Fruit fly (Drosophila melanogaster): ENCODE measurements around the gene Ucp4C.

Ucp4C gene

DNA sequence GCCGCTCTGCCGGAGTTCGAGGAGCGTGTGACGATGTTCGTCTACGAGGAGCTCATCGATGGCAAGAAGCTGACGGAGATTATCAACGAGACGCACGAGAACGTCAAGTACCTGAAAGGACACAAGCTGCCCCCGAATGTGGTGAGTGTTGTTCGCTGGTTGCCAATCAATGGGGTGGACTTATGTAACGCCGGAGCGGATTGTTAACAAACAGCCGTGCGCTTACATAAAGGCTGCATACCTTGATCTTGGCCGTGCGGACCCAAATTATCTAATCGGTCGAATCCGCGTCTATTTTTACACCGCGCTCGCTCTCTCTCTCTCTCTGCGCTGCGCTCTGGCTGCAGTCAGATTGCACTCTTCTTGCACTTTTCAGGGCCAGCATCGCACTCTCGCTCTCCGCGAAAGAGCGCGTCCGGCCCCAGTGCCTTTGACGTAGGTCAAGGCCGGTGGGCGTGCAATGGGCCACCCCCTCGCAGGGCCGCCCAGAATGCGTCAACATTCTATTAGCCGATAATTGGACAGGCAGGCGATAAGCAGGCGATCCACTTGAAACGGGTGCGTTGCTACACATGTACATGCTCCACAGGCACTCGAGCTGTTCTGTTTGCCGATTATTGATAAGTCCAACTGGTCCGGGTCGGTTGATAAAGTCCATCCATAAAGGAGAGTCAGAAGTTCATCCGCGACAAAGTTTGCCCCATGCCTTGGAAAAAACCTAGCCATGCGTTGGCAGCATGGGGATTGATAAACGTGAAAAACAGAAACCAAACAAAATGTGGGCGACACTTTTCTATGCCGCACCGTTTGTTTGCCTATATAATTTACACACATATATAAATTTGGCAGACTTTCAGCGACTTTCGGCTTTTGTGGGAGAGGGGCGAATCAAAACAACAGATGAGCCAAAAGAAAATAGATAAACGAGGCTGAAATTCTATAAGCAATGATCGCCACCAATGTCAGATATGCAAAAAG lies 23.8 kb upstream of the Ucp4C start:
- no peak for TF ChIP-seq CG9948 (tag; optimal IDR thresholded peaks at IDR 0.05)
- TF ChIP-seq CG14655 (GFP tag; optimal IDR thresholded peaks at IDR 0.05): no peak
- no peak for TF ChIP-seq fd96Ca (GFP tag; IDR thresholded peaks at IDR 0.05)
- peak; percentile 15; the same call in 1 of the 2 replicates for TF ChIP-seq Ets98B (GFP tag; IDR thresholded peaks at IDR 0.05)
- TF ChIP-seq CG12605 (GFP tag; IDR thresholded peaks at IDR 0.05): peak; percentile 65; the same call in 1 of the 2 replicates
- TF ChIP-seq Pif1A (GFP tag; optimal IDR thresholded peaks at IDR 0.05): no peak
- TF ChIP-seq CG8159 (tag; optimal IDR thresholded peaks at IDR 0.05): no peak
- peak; percentile 89 for TF ChIP-seq EcR (GFP tag; optimal IDR thresholded peaks at IDR 0.05)
- no peak for TF ChIP-seq D1 (tag; optimal IDR thresholded peaks at IDR 0.05)
- TF ChIP-seq CG10348 (GFP tag; IDR thresholded peaks at IDR 0.05): no peak
- TF ChIP-seq CG13204 (GFP tag; optimal IDR thresholded peaks at IDR 0.05): no peak

DNA sequence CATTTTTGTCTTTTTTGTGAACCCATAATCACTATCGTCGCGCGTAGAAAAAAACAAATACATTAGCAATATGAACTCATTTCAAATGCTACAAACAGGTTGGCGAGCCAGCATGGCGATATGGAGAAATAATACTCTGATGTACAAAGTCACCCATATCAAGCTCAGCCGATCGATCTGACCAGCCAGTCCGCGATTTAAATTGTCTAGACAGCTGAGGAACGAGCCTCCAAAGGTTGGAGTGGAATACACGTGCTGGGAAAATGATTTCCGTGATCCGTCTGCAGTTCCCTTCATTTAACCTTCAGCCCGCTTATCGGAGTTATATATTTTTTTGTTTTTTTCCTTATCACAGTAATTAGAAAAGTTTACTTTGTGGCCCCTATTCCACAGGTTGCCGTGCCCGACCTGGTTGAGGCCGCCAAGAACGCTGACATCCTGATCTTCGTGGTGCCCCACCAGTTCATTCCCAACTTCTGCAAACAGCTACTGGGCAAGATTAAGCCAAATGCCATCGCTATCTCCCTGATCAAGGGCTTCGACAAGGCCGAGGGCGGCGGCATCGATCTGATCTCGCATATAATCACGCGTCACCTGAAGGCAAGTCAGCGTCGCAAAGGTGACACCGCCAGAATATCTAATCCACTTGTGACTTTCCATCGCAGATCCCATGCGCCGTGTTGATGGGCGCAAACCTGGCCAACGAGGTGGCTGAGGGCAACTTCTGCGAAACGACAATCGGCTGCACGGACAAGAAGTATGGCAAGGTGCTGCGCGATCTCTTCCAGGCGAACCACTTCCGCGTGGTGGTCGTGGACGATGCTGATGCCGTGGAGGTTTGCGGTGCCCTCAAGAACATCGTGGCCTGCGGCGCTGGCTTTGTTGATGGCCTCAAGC lies 22.5 kb upstream of the Ucp4C start:
- TF ChIP-seq CG32121 (GFP tag; IDR thresholded peaks at IDR 0.05) (no peak), CG8301 (tag; optimal IDR thresholded peaks at IDR 0.05) (no peak), Ets98B (GFP tag; IDR thresholded peaks at IDR 0.05) (no peak), CG10348 (GFP tag; IDR thresholded peaks at IDR 0.05) (no peak), CG9948 (tag; optimal IDR thresholded peaks at IDR 0.05) (no peak), EcR (GFP tag; optimal IDR thresholded peaks at IDR 0.05) (no peak), Pif1B (GFP tag; optimal IDR thresholded peaks at IDR 0.05) (no peak), Snoo (tag; optimal IDR thresholded peaks at IDR 0.05) (no peak), D1 (tag; optimal IDR thresholded peaks at IDR 0.05) (no peak)

DNA sequence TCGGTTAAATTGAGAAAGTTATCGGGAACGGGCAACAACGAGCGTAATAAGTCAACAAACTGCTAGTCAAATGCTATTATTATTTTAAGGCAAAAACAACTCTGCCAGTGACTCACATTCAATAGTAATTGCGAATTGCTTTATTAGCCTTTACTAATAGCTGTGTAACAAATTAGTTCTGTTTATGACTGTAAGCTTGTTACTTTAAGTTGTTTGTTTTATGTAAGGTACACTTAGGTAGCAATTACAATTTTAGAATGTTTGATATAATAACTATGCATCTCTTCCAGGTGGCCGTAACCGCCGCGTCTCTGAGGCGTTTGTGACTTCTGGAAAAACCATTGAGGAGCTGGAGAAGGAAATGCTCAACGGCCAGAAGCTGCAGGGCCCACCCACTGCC lies 21.6 kb upstream of the Ucp4C start:
- TF ChIP-seq Ets98B (GFP tag; IDR thresholded peaks at IDR 0.05) (no peak), fd96Ca (GFP tag; IDR thresholded peaks at IDR 0.05) (no peak), CG15710 (tag; optimal IDR thresholded peaks at IDR 0.05) (no peak)

DNA sequence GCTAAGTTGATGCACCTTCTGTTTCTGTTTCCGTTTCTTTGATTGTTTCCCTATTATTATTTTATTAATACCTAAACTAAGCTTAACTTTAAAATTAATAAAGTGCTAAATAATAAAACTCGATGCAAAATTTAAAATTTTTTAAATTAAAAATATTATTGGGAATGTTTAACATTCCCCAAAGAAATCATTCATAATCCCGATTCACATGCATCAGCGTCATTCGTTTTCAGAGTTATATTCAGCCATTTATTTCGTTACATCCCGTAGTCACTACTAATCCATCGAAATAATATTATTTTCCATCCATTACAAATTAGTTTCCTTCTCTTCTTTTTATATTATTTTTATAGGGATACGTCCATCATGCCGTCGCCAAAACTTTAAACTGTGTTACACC lies 20.9 kb upstream of the Ucp4C start:
- TF ChIP-seq Pif1A (GFP tag; optimal IDR thresholded peaks at IDR 0.05): no peak
- no peak for TF ChIP-seq gl (tag; optimal IDR thresholded peaks at IDR 0.05)
- TF ChIP-seq fd96Ca (GFP tag; IDR thresholded peaks at IDR 0.05): no peak
- TF ChIP-seq CG12605 (GFP tag; IDR thresholded peaks at IDR 0.05): no peak
- no peak for TF ChIP-seq CG4496 (GFP tag; IDR thresholded peaks at IDR 0.05)
- no peak for TF ChIP-seq Snoo (tag; optimal IDR thresholded peaks at IDR 0.05)
- TF ChIP-seq CG9948 (tag; optimal IDR thresholded peaks at IDR 0.05): no peak
- no peak for TF ChIP-seq CG32121 (GFP tag; IDR thresholded peaks at IDR 0.05)
- no peak for TF ChIP-seq Pif1B (GFP tag; optimal IDR thresholded peaks at IDR 0.05)
- no peak for TF ChIP-seq D1 (tag; optimal IDR thresholded peaks at IDR 0.05)
- TF ChIP-seq CG15710 (tag; optimal IDR thresholded peaks at IDR 0.05): no peak
- no peak for TF ChIP-seq EcR (GFP tag; optimal IDR thresholded peaks at IDR 0.05)
- TF ChIP-seq CG17806 (tag; optimal IDR thresholded peaks at IDR 0.05): no peak
- TF ChIP-seq CG8159 (tag; optimal IDR thresholded peaks at IDR 0.05): no peak
- TF ChIP-seq rn (GFP tag; IDR thresholded peaks at IDR 0.05): no peak
- no peak for TF ChIP-seq CG13204 (GFP tag; optimal IDR thresholded peaks at IDR 0.05)
- no peak for TF ChIP-seq CG10348 (GFP tag; IDR thresholded peaks at IDR 0.05)
- TF ChIP-seq CG14655 (GFP tag; optimal IDR thresholded peaks at IDR 0.05): no peak
- no peak for TF ChIP-seq CG34367 (tag; optimal IDR thresholded peaks at IDR 0.05)

DNA sequence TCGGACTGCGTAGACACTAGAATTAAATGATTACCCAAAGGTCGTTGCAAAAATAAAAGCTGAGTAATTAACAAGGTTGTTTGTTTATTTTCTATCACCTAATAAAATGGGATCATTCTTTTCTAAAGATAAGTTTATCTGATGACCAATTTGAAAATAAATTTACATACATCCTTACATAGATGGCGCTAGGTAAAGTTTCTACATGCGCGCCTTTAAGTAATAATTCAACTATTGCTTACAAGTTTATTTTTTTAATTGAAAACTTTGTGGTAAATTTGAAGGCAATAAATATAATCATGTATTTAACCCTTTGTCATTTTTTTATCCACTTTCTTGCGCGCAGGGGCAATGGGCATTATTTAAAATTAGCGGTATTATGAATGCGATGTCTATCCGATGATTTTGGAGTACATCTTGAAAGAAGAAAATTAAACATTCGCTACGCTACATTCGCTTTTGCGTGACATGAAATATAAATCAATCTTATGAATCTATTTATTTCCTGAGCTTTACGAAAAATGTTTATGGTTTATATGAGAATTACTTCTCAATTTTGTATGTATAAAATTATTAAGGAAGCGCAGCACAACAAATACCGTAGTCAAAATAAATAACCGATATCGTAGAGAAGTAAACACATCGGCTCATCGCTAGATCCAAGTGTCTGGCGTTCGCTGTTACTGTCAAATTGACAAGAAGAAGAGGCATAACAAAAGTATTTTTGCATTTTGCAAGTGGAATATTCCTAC lies 19.4 kb upstream of the Ucp4C start, which contains the start of gene CG9044:
Gene CG9044, plus strand, starts transcription at position 676 of the 752 bp plus-strand sequence.
- TF ChIP-seq CG13204 (GFP tag; optimal IDR thresholded peaks at IDR 0.05): no peak
- 0 out of 2 replicates have a peak, but pooled peaks have one; percentile 40 for TF ChIP-seq CG32121 (GFP tag; IDR thresholded peaks at IDR 0.05)
- TF ChIP-seq CG15710 (tag; optimal IDR thresholded peaks at IDR 0.05): peak; percentile 16
- peak; percentile 15; the same call in 1 of the 2 replicates for TF ChIP-seq rn (GFP tag; IDR thresholded peaks at IDR 0.05)

DNA sequence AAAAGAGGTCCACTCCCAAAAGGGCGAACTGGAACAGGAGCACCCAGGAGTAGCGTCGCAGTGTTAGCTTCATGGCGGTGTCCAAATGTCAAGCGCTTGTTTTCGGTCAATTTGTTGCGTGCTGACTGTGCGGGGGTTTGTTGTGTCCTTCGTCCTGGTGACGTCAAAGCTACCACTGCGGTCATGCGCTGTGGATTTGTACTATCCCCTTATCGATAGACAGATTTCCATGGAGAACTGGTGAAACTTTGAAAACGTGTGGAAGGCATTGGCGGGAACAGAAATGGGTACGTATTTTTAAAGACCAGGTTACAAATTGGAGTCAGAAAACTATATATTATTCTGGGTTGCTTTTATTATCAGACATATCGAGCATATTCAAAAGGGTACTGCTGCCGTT lies 12.2 kb upstream of the Ucp4C start, which contains the start of gene CG13999:
Gene CG13999, minus strand, starts transcription at position 314 of the 400 bp plus-strand sequence.
- TF ChIP-seq CG15710 (tag; optimal IDR thresholded peaks at IDR 0.05) (no peak), CG8159 (tag; optimal IDR thresholded peaks at IDR 0.05) (no peak), D1 (tag; optimal IDR thresholded peaks at IDR 0.05) (no peak), CG8301 (tag; optimal IDR thresholded peaks at IDR 0.05) (no peak), CG9948 (tag; optimal IDR thresholded peaks at IDR 0.05) (no peak), CG17806 (tag; optimal IDR thresholded peaks at IDR 0.05) (no peak), CG34367 (tag; optimal IDR thresholded peaks at IDR 0.05) (no peak)
